Worm (Caenorhabditis elegans) whole organism, young adult: ENCODE data around the gene golg-4.

ENCODE experiments used
- dpl-1 ChIP-seq: fragments of 150-350 bp; optimal IDR thresholded peaks from 2 replicates; lab custom pipeline; 2014; ENCODE audit warnings: missing biosample characterization, missing genetic modification reagents, missing genetic modification characterization
- egrh-3 ChIP-seq: fragments of 200-800 bp; sonication (Bioruptor generic); IDR thresholded peaks from 2 replicates; pipeline ENCODE4 v1.3.6; 2022; ENCODE audit warnings: missing genetic modification reagents, missing genetic modification characterization, missing compliant biosample characterization
- repo-1 ChIP-seq: sonication (generic microtip); optimal IDR thresholded peaks from 2 replicates; lab custom pipeline; 2017; ENCODE audit warnings: mild to moderate bottlenecking, missing genetic modification characterization, missing compliant biosample characterization
- unc-62 ChIP-seq: fragments of 150-350 bp; optimal IDR thresholded peaks from 2 replicates; lab custom pipeline; 2014; ENCODE audit warnings: missing biosample characterization, missing genetic modification reagents, missing genetic modification characterization
- ztf-26 ChIP-seq: sonication (generic microtip); optimal IDR thresholded peaks from 2 replicates; lab custom pipeline; 2017; ENCODE audit warnings: missing genetic modification characterization, missing compliant biosample characterization

DNA sequence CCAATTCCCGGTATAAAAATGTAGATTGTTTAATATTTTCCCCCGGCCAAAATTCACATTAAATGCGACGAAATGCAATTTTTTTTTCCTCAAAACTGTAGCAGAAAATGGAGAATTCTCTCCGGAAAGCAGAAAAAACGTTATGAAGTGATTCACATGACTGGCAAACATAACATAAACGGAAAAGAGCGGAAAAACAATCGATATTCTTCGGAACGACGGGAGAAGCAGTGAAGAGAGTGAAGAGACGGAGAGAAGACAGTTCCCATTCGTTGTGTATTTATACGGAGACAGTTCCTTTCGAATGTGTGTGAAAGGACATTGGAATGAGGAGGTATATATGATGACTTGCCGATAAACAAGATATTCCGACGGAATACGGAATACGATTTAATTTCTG, 10.3 kb upstream of the golg-4 start:
- no peak for TF ChIP-seq repo-1 (tag; lab: Kevin White, UChicago)
- no peak for TF ChIP-seq dpl-1 (GFP tag; lab: Kevin White, UChicago)
- no peak for TF ChIP-seq ztf-26 (tag; lab: Kevin White, UChicago)
- TF ChIP-seq unc-62: no peak
- no peak for TF ChIP-seq egrh-3
